Worm (Caenorhabditis elegans): ENCODE results near the gene C25G6.1.

- TF ChIP-seq skn-1 (tag; optimal IDR thresholded peaks at IDR 0.05) = no peak
- no peak for TF ChIP-seq R02D3.7 (tag; optimal IDR thresholded peaks at IDR 0.05)
- no peak for TF ChIP-seq F49E8.2 (tag; optimal IDR thresholded peaks at IDR 0.05; ENCODE audit: borderline replicate concordance)
- TF ChIP-seq nhr-28 (tag; optimal IDR thresholded peaks at IDR 0.05) = no peak
- no peak for TF ChIP-seq mdl-1 (tag; optimal IDR thresholded peaks at IDR 0.05)
Measured at ce11 chrX:1222391-1222790, 48.3 kb upstream of the C25G6.1 start.

Data from whole organism, L4 larva.